Worm (Caenorhabditis elegans) whole organism, L4 larva: ENCODE results near the gene rab-7.
A peak's percentile ranks its signal among the peaks of the same experiment; 100 is the strongest.

ENCODE experiments used
- F44E2.7 ChIP-seq: fragments of 200-800 bp; sonication (Bioruptor generic); IDR thresholded peaks from 2 replicates; pipeline ENCODE4 v2.1.2; 2022; ENCODE audit warnings: missing genetic modification characterization, missing compliant biosample characterization
- R02D3.7 ChIP-seq: fragments of 150-350 bp; sonication (generic microtip); optimal IDR thresholded peaks from 3 replicates; lab custom pipeline; 2014; ENCODE audit warnings: missing biosample characterization, missing genetic modification characterization
- Y105C5A.15 ChIP-seq: fragments of 200-800 bp; sonication (Bioruptor generic); IDR thresholded peaks from 2 replicates; pipeline ENCODE4 v1.3.6; 2022; ENCODE audit warnings: missing genetic modification characterization, missing compliant biosample characterization
- Y48G9A.11 ChIP-seq: fragments of 200-800 bp; sonication (Bioruptor generic); IDR thresholded peaks from 2 replicates; pipeline ENCODE4 v1.3.6; 2022; ENCODE audit warnings: missing genetic modification reagents, missing genetic modification characterization, missing compliant biosample characterization
- Y5F2A.4 ChIP-seq: fragments of 200-800 bp; sonication (Bioruptor generic); optimal IDR thresholded peaks from 2 replicates; lab custom pipeline; 2018; ENCODE audit warnings: mild to moderate bottlenecking, missing genetic modification characterization, missing compliant biosample characterization
- ZK546.5 ChIP-seq, 2 experiments: sonication (generic microtip); optimal IDR thresholded peaks; 2 replicates each; lab custom pipeline; 2017; ENCODE audit warnings: missing biosample characterization in 2 of 2, missing genetic modification characterization in 2 of 2
- aha-1 ChIP-seq: fragments of 150-350 bp; peaks from one replicate; lab custom pipeline; 2014; ENCODE audit warnings: missing biosample characterization, missing genetic modification characterization
- ama-1 ChIP-seq: fragments of 150-350 bp; optimal IDR thresholded peaks from 2 replicates; lab custom pipeline; 2014; ENCODE audit warnings: inconsistent platforms, mixed read lengths
- attf-4 ChIP-seq: sonication (generic microtip); optimal IDR thresholded peaks from 3 replicates; lab custom pipeline; 2017; ENCODE audit warnings: missing biosample characterization, missing genetic modification characterization
- ceh-20 ChIP-seq: fragments of 200-800 bp; sonication (Bioruptor generic); IDR thresholded peaks from 2 replicates; pipeline ENCODE4 v1.3.6; 2022; ENCODE audit warnings: missing genetic modification reagents, missing genetic modification characterization, missing compliant biosample characterization
- ceh-28 ChIP-seq: fragments of 150-350 bp; optimal IDR thresholded peaks from 2 replicates; lab custom pipeline; 2014; ENCODE audit warnings: missing biosample characterization, missing genetic modification reagents, missing genetic modification characterization
- ceh-62 ChIP-seq: sonication (generic microtip); optimal IDR thresholded peaks from 2 replicates; lab custom pipeline; 2017; ENCODE audit warnings: missing biosample characterization, missing genetic modification characterization
- ceh-82 ChIP-seq: sonication (generic microtip); optimal IDR thresholded peaks from 2 replicates; lab custom pipeline; 2017; ENCODE audit warnings: missing biosample characterization, missing genetic modification characterization
- ces-1 ChIP-seq: fragments of 150-350 bp; sonication (generic microtip); optimal IDR thresholded peaks from 4 replicates; lab custom pipeline; 2014; ENCODE audit warnings: missing biosample characterization, missing genetic modification reagents, missing genetic modification characterization
- cey-2 ChIP-seq: sonication (generic microtip); optimal IDR thresholded peaks from 3 replicates; lab custom pipeline; 2017; ENCODE audit warnings: missing genetic modification characterization, mild to moderate bottlenecking, missing compliant biosample characterization, antibody characterized with exemption, borderline replicate concordance; ENCODE audit not compliant: insufficient read depth
- ctbp-1 ChIP-seq: fragments of 200-800 bp; sonication (Bioruptor generic); IDR thresholded peaks from 2 replicates; pipeline ENCODE4 v1.3.6; 2022; ENCODE audit warnings: missing genetic modification reagents, missing genetic modification characterization, missing compliant biosample characterization
- daf-12 ChIP-seq: fragments of 150-350 bp; optimal IDR thresholded peaks from 2 replicates; lab custom pipeline; 2014; ENCODE audit warnings: missing biosample characterization, missing genetic modification reagents, missing genetic modification characterization
- daf-16 ChIP-seq, 3 experiments: sonication (generic microtip); optimal IDR thresholded peaks; 2 replicates each; lab custom pipeline; 2016 to 2017; ENCODE audit warnings: missing genetic modification characterization in 3 of 3, missing genetic modification reagents in 3 of 3, mild to moderate bottlenecking in 2 of 3, missing compliant biosample characterization in 2 of 3, missing biosample characterization in 1 of 3, moderate library complexity in 1 of 3
- daf-19 ChIP-seq: fragments of 200-800 bp; sonication (Bioruptor generic); conservative IDR thresholded peaks from 2 replicates; pipeline ENCODE4 v1.3.6; 2022; ENCODE audit warnings: missing genetic modification characterization, missing compliant biosample characterization
- daf-8 ChIP-seq: fragments of 200-800 bp; sonication (Bioruptor generic); IDR thresholded peaks from 2 replicates; pipeline ENCODE4 v1.3.6; 2022; ENCODE audit warnings: missing genetic modification characterization, missing compliant biosample characterization
- dmd-6 ChIP-seq: fragments of 200-800 bp; sonication (Bioruptor generic); IDR thresholded peaks from 2 replicates; pipeline ENCODE4 v1.3.6; 2022; ENCODE audit warnings: missing genetic modification reagents, missing genetic modification characterization, missing compliant biosample characterization
- dpl-1 ChIP-seq: fragments of 150-350 bp; optimal IDR thresholded peaks from 2 replicates; lab custom pipeline; 2014; ENCODE audit warnings: missing biosample characterization, missing genetic modification reagents, missing genetic modification characterization
- duxl-1 ChIP-seq: sonication (generic microtip); optimal IDR thresholded peaks from 2 replicates; lab custom pipeline; 2016; ENCODE audit warnings: mild to moderate bottlenecking, missing genetic modification characterization, moderate library complexity, missing compliant biosample characterization; ENCODE audit not compliant: poor library complexity
- dve-1 ChIP-seq: sonication (generic microtip); optimal IDR thresholded peaks from 2 replicates; lab custom pipeline; 2017; ENCODE audit warnings: antibody characterized with exemption, mild to moderate bottlenecking, missing genetic modification characterization, missing compliant biosample characterization; ENCODE audit not compliant: insufficient read depth
- jun-1 ChIP-seq: fragments of 150-350 bp; optimal IDR thresholded peaks from 2 replicates; lab custom pipeline; 2014; ENCODE audit warnings: missing biosample characterization, missing genetic modification reagents, missing genetic modification characterization
- lim-7 ChIP-seq: fragments of 200-800 bp; sonication (Bioruptor generic); IDR thresholded peaks from 2 replicates; pipeline ENCODE4 v1.3.6; 2022; ENCODE audit warnings: missing genetic modification characterization, missing compliant biosample characterization
- lin-1 ChIP-seq: fragments of 200-800 bp; sonication (Bioruptor generic); IDR thresholded peaks from 2 replicates; pipeline ENCODE4 v1.3.6; 2022; ENCODE audit warnings: missing genetic modification reagents, missing genetic modification characterization, missing compliant biosample characterization
- lin-38 ChIP-seq: fragments of 200-800 bp; sonication (Bioruptor generic); IDR thresholded peaks from 2 replicates; pipeline ENCODE4 v1.3.6; 2022; ENCODE audit warnings: missing genetic modification reagents, missing genetic modification characterization, missing compliant biosample characterization
- lin-39 ChIP-seq: fragments of 150-350 bp; optimal IDR thresholded peaks from 2 replicates; lab custom pipeline; 2014; ENCODE audit warnings: missing biosample characterization, missing genetic modification reagents, missing genetic modification characterization
- madf-9 ChIP-seq: fragments of 200-800 bp; sonication (Bioruptor generic); conservative IDR thresholded peaks from 2 replicates; pipeline ENCODE4 v1.3.6; 2022; ENCODE audit warnings: missing genetic modification reagents, missing genetic modification characterization, missing compliant biosample characterization
- mdt-29 ChIP-seq: fragments of 200-800 bp; sonication (Bioruptor generic); IDR thresholded peaks from 2 replicates; pipeline ENCODE4 v1.3.6; 2022; ENCODE audit warnings: missing genetic modification reagents, missing genetic modification characterization, missing compliant biosample characterization
- mep-1 ChIP-seq: fragments of 150-350 bp; sonication (generic microtip); optimal IDR thresholded peaks from 3 replicates; lab custom pipeline; 2014; ENCODE audit warnings: missing biosample characterization, missing genetic modification characterization
- mes-2 ChIP-seq: sonication (generic microtip); optimal IDR thresholded peaks from 2 replicates; lab custom pipeline; 2016; ENCODE audit warnings: missing genotype, mild to moderate bottlenecking, missing genetic modification characterization, missing compliant biosample characterization; ENCODE audit not compliant: poor library complexity, severe bottlenecking
- mxl-2 ChIP-seq: fragments of 200-800 bp; sonication (Bioruptor generic); conservative IDR thresholded peaks from 2 replicates; pipeline ENCODE4 v1.3.6; 2022; ENCODE audit warnings: missing genetic modification reagents, missing genetic modification characterization, missing compliant biosample characterization
- nhr-102 ChIP-seq: sonication (generic microtip); optimal IDR thresholded peaks from 2 replicates; lab custom pipeline; 2016; ENCODE audit warnings: mild to moderate bottlenecking, missing genetic modification characterization, moderate library complexity, missing compliant biosample characterization
- nhr-11 ChIP-seq: fragments of 150-350 bp; optimal IDR thresholded peaks from 2 replicates; lab custom pipeline; 2014; ENCODE audit warnings: missing biosample characterization, missing genetic modification characterization
- nhr-237 ChIP-seq: sonication (generic microtip); optimal IDR thresholded peaks from 2 replicates; lab custom pipeline; 2017; ENCODE audit warnings: missing biosample characterization, missing genetic modification characterization
- nhr-48 ChIP-seq: sonication (generic microtip); optimal IDR thresholded peaks from 2 replicates; lab custom pipeline; 2016; ENCODE audit warnings: mild to moderate bottlenecking, missing genetic modification characterization, missing compliant biosample characterization
- nhr-6 ChIP-seq: fragments of 150-350 bp; optimal IDR thresholded peaks from 2 replicates; lab custom pipeline; 2014; ENCODE audit warnings: missing biosample characterization, missing genetic modification characterization
- php-3 ChIP-seq: fragments of 200-800 bp; sonication (Bioruptor generic); IDR thresholded peaks from 2 replicates; pipeline ENCODE4 v1.3.6; 2022; ENCODE audit warnings: missing genetic modification reagents, missing genetic modification characterization, missing compliant biosample characterization
- saeg-2 ChIP-seq: fragments of 200-800 bp; sonication (Bioruptor generic); IDR thresholded peaks from 2 replicates; pipeline ENCODE4 v1.3.6; 2022; ENCODE audit warnings: missing genetic modification reagents, missing genetic modification characterization, missing compliant biosample characterization
- skn-1 ChIP-seq: fragments of 150-350 bp; optimal IDR thresholded peaks from 2 replicates; lab custom pipeline; 2014; ENCODE audit warnings: missing biosample characterization, missing genetic modification characterization
- snpc-1.2 ChIP-seq: fragments of 200-800 bp; sonication (Bioruptor generic); IDR thresholded peaks from 2 replicates; pipeline ENCODE4 v1.3.6; 2022; ENCODE audit warnings: missing genetic modification reagents, missing genetic modification characterization, missing compliant biosample characterization
- snpc-4 ChIP-seq: fragments of 150-350 bp; optimal IDR thresholded peaks from 2 replicates; lab custom pipeline; 2014; ENCODE audit warnings: missing biosample characterization, missing genetic modification characterization
- spr-1 ChIP-seq: sonication (generic microtip); optimal IDR thresholded peaks from 2 replicates; lab custom pipeline; 2016; ENCODE audit warnings: mild to moderate bottlenecking, missing genetic modification characterization, missing compliant biosample characterization
- tag-97 ChIP-seq: fragments of 200-800 bp; sonication (Bioruptor generic); IDR thresholded peaks from 2 replicates; pipeline ENCODE4 v1.3.6; 2022; ENCODE audit warnings: missing genetic modification characterization, missing compliant biosample characterization
- tra-1 ChIP-seq: fragments of 200-800 bp; sonication (Bioruptor generic); IDR thresholded peaks from 2 replicates; pipeline ENCODE4 v1.3.6; 2022; ENCODE audit warnings: missing genetic modification reagents, missing genetic modification characterization, missing compliant biosample characterization
- unc-130 ChIP-seq: sonication (generic microtip); optimal IDR thresholded peaks from 2 replicates; lab custom pipeline; 2016; ENCODE audit warnings: missing genetic modification reagents, missing genetic modification characterization, missing compliant biosample characterization
- zag-1 ChIP-seq: fragments of 150-350 bp; optimal IDR thresholded peaks from 2 replicates; lab custom pipeline; 2014; ENCODE audit warnings: missing biosample characterization, missing genetic modification characterization
- zip-11 ChIP-seq: fragments of 200-800 bp; sonication (Bioruptor generic); IDR thresholded peaks from 2 replicates; pipeline ENCODE4 v1.3.6; 2022; ENCODE audit warnings: missing genetic modification characterization, missing compliant biosample characterization
- ztf-11 ChIP-seq: fragments of 150-350 bp; optimal IDR thresholded peaks from 2 replicates; lab custom pipeline; 2014; ENCODE audit warnings: missing biosample characterization, missing genetic modification characterization

Gene rab-7

ce11 chrII:11960596-11961217 is 6.0 kb downstream of the rab-7 start:
- TF ChIP-seq attf-4, result peak; percentile 57
- TF ChIP-seq F44E2.7, result peak; percentile 99
- peak; percentile 93 for TF ChIP-seq spr-1 (tag; lab: Kevin White, UChicago)
- TF ChIP-seq R02D3.7 (tag; lab: Kevin White, UChicago), result peak; percentile 45
- no peak for TF ChIP-seq ceh-28 (tag; lab: Kevin White, UChicago)
- TF ChIP-seq dmd-6 (GFP tag; lab: Robert Waterston, UW), result peak; percentile 86
- peak; percentile 91 for TF ChIP-seq mxl-2 (GFP tag; lab: Robert Waterston, UW)
- peak; percentile 96 for TF ChIP-seq madf-9 (GFP tag; lab: Robert Waterston, UW)
- TF ChIP-seq ztf-11, result no peak
- TF ChIP-seq cey-2 (tag; lab: Kevin White, UChicago), result no peak
- TF ChIP-seq ctbp-1 (GFP tag; lab: Robert Waterston, UW), result peak; percentile 97
- no peak for TF ChIP-seq ceh-62 (tag; lab: Kevin White, UChicago)
- peak; percentile 95 for TF ChIP-seq unc-130 (GFP tag; lab: Kevin White, UChicago)
- no peak; the same call in 1 of the 2 replicates for TF ChIP-seq tag-97 (GFP tag; lab: Robert Waterston, UW)
- TF ChIP-seq duxl-1 (tag; lab: Kevin White, UChicago), result peak; percentile 88
- peak; percentile 94 for TF ChIP-seq php-3 (GFP tag; lab: Robert Waterston, UW)
- TF ChIP-seq nhr-102 (tag; lab: Kevin White, UChicago), result peak; percentile 88
- TF ChIP-seq daf-16 (GFP tag; optimal IDR thresholded peaks at IDR 0.05; lab: Kevin White, UChicago), result peak; percentile 85 to 98
- TF ChIP-seq daf-16 (tag; optimal IDR thresholded peaks at IDR 0.05; lab: Kevin White, UChicago), result peak; percentile 52
- no peak for TF ChIP-seq daf-19 (GFP tag; lab: Robert Waterston, UW)
- TF ChIP-seq ceh-82 (tag; lab: Kevin White, UChicago), result no peak
- TF ChIP-seq aha-1, result peak; percentile 87
- peak; percentile 32 for TF ChIP-seq dpl-1 (GFP tag; lab: Kevin White, UChicago)
- TF ChIP-seq mes-2 (tag; lab: Kevin White, UChicago), result peak; percentile 92
- peak; percentile 93 for TF ChIP-seq zip-11 (GFP tag; lab: Robert Waterston, UW)
- TF ChIP-seq ces-1, result no peak
- TF ChIP-seq mep-1, result peak; percentile 88
- TF ChIP-seq Y105C5A.15 (GFP tag; lab: Robert Waterston, UW), result peak; percentile 99
- TF ChIP-seq nhr-48 (tag; lab: Kevin White, UChicago), result peak; percentile 84
- TF ChIP-seq lin-1 (GFP tag; lab: Robert Waterston, UW), result peak; percentile 97
- peak; percentile 89 for TF ChIP-seq ceh-20 (GFP tag; lab: Robert Waterston, UW)
- TF ChIP-seq snpc-1.2 (GFP tag; lab: Robert Waterston, UW), result peak; percentile 94
- TF ChIP-seq nhr-237, result no peak
- TF ChIP-seq nhr-6 (tag; lab: Kevin White, UChicago), result peak; percentile 40
- peak; percentile 64 for TF ChIP-seq jun-1 (tag; lab: Kevin White, UChicago)
- no peak for TF ChIP-seq zag-1
- TF ChIP-seq saeg-2, result peak; percentile 94
- no peak for TF ChIP-seq nhr-11 (tag; lab: Kevin White, UChicago)
- TF ChIP-seq Y5F2A.4 (GFP tag; lab: Kevin White, UChicago), result peak; percentile 98
- no peak for TF ChIP-seq snpc-4
- TF ChIP-seq ama-1 (lab: Kevin White, UChicago), result no peak
- TF ChIP-seq Y48G9A.11 (GFP tag; lab: Robert Waterston, UW), result peak; percentile 98
- TF ChIP-seq mdt-29 (GFP tag; lab: Robert Waterston, UW), result peak; percentile 88
- peak; percentile 80 for TF ChIP-seq dve-1 (tag; lab: Kevin White, UChicago)
- no peak for TF ChIP-seq ZK546.5 (tag; optimal IDR thresholded peaks at IDR 0.05; lab: Kevin White, UChicago)
- no peak for TF ChIP-seq lin-39 (tag; lab: Kevin White, UChicago)
- peak; percentile 90 for TF ChIP-seq daf-8 (GFP tag; lab: Robert Waterston, UW)
- TF ChIP-seq tra-1 (GFP tag; lab: Robert Waterston, UW), result peak; percentile 96
- TF ChIP-seq daf-12 (tag; lab: Kevin White, UChicago), result no peak
- TF ChIP-seq skn-1 (tag; lab: Kevin White, UChicago), result no peak
- TF ChIP-seq lin-38, result peak; percentile 94
- TF ChIP-seq lim-7 (GFP tag; lab: Robert Waterston, UW), result peak; percentile 100
